Fruit fly (Drosophila melanogaster) whole organism, prepupa: ENCODE results near the gene pigeon.

Source experiments
- CG10631 ChIP-seq: fragments of 200-800 bp; sonication (Bioruptor generic); optimal IDR thresholded peaks from 2 replicates; lab custom pipeline; 2016; ENCODE audit warnings: missing biosample characterization, missing genetic modification characterization
- CG11762 ChIP-seq: fragments of 200-800 bp; sonication (Bioruptor generic); optimal IDR thresholded peaks from 3 replicates; lab custom pipeline; 2016; ENCODE audit warnings: missing biosample characterization, missing genetic modification characterization; ENCODE audit not compliant: insufficient read depth
- CG3032 ChIP-seq: fragments of 200-800 bp; optimal IDR thresholded peaks from 2 replicates; lab custom pipeline; 2019; ENCODE audit warnings: missing biosample characterization, mild to moderate bottlenecking, missing genetic modification characterization, moderate library complexity
- CG31627 ChIP-seq: fragments of 200-800 bp; sonication (Bioruptor generic); optimal IDR thresholded peaks from 3 replicates; lab custom pipeline; 2016; ENCODE audit warnings: missing biosample characterization, missing genetic modification characterization
- CG32006 ChIP-seq: fragments of 200-800 bp; sonication (Bioruptor generic); optimal IDR thresholded peaks from 3 replicates; lab custom pipeline; 2017; ENCODE audit warnings: missing biosample characterization, mild to moderate bottlenecking, missing genetic modification characterization
- CG3919 ChIP-seq: fragments of 200-800 bp; sonication (Bioruptor generic); optimal IDR thresholded peaks from 3 replicates; lab custom pipeline; 2016; ENCODE audit warnings: missing biosample characterization, missing genetic modification characterization
- CG4318 ChIP-seq: fragments of 200-800 bp; sonication (Bioruptor generic); optimal IDR thresholded peaks from 3 replicates; lab custom pipeline; 2017; ENCODE audit warnings: missing biosample characterization, mild to moderate bottlenecking, missing genetic modification characterization
- CG6276 ChIP-seq: fragments of 200-800 bp; sonication (Bioruptor generic); optimal IDR thresholded peaks from 2 replicates; lab custom pipeline; 2017; ENCODE audit warnings: missing biosample characterization, mild to moderate bottlenecking, missing genetic modification characterization
- CG8119 ChIP-seq: fragments of 200-800 bp; sonication (Bioruptor generic); IDR thresholded peaks from 3 replicates; pipeline ENCODE4 v1.3.6; 2022; ENCODE audit warnings: missing biosample characterization, missing genetic modification characterization
- Eip78C ChIP-seq: fragments of 200-800 bp; sonication (Bioruptor generic); peaks from one replicate; lab custom pipeline; 2016; ENCODE audit warnings: missing biosample characterization, missing genetic modification characterization
- Ets21C ChIP-seq: fragments of 200-800 bp; sonication (Bioruptor generic); optimal IDR thresholded peaks from 3 replicates; lab custom pipeline; 2016; ENCODE audit warnings: missing biosample characterization, missing genetic modification characterization
- Ets96B ChIP-seq: fragments of 200-800 bp; optimal IDR thresholded peaks from 2 replicates; lab custom pipeline; 2019; ENCODE audit warnings: missing biosample characterization, mild to moderate bottlenecking, missing genetic modification characterization, moderate library complexity
- Hr38 ChIP-seq: sonication (Bioruptor generic); optimal IDR thresholded peaks from 2 replicates; lab custom pipeline; 2016; ENCODE audit warnings: missing biosample characterization, missing genetic modification characterization
- Hr39 ChIP-seq: fragments of 200-800 bp; sonication (Bioruptor generic); optimal IDR thresholded peaks from 2 replicates; lab custom pipeline; 2016; ENCODE audit warnings: missing biosample characterization, missing genetic modification characterization
- Hr4 ChIP-seq: fragments of 200-800 bp; sonication (Bioruptor generic); optimal IDR thresholded peaks from 3 replicates; lab custom pipeline; 2016; ENCODE audit warnings: missing biosample characterization, missing genetic modification characterization
- Met ChIP-seq: fragments of 200-800 bp; sonication (Bioruptor generic); optimal IDR thresholded peaks from 3 replicates; lab custom pipeline; 2016; ENCODE audit warnings: missing biosample characterization, missing genetic modification characterization
- OdsH ChIP-seq: fragments of 200-800 bp; sonication (Bioruptor generic); optimal IDR thresholded peaks from 3 replicates; lab custom pipeline; 2016; ENCODE audit warnings: missing biosample characterization, missing genetic modification characterization
- esn ChIP-seq: fragments of 200-800 bp; sonication (Bioruptor generic); optimal IDR thresholded peaks from 2 replicates; lab custom pipeline; 2016; ENCODE audit warnings: missing biosample characterization, mild to moderate bottlenecking, missing genetic modification characterization, moderate library complexity
- net ChIP-seq: fragments of 200-800 bp; sonication (Bioruptor generic); optimal IDR thresholded peaks from 3 replicates; lab custom pipeline; 2016; ENCODE audit warnings: missing biosample characterization, missing genetic modification characterization
- pdm3 ChIP-seq: fragments of 200-800 bp; sonication (Bioruptor generic); optimal IDR thresholded peaks from 3 replicates; lab custom pipeline; 2016; ENCODE audit warnings: missing biosample characterization, missing genetic modification characterization
- svp ChIP-seq: fragments of 200-800 bp; sonication (Bioruptor generic); peaks from one replicate; lab custom pipeline; 2016; ENCODE audit warnings: missing biosample characterization, missing genetic modification characterization
- vri ChIP-seq: fragments of 200-800 bp; sonication (Bioruptor generic); optimal IDR thresholded peaks from 3 replicates; lab custom pipeline; 2016; ENCODE audit warnings: missing biosample characterization, mild to moderate bottlenecking, missing genetic modification characterization

The pigeon gene

dm6 chr2L:19238669-19239068 lies 52.8 kb downstream of the pigeon start:
- TF ChIP-seq vri (no peak), CG6276 (GFP tag; lab: Kevin White, UChicago) (no peak), CG11762 (GFP tag; lab: Kevin White, UChicago) (no peak), CG31627 (GFP tag; lab: Kevin White, UChicago) (no peak), svp (peak; percentile 4), Ets96B (tag; lab: Kevin White, UChicago) (peak; percentile 5), CG32006 (GFP tag; lab: Kevin White, UChicago) (peak; percentile 41), OdsH (peak; percentile 15), pdm3 (peak; percentile 20), CG8119 (no peak), Ets21C (GFP tag; lab: Kevin White, UChicago) (no peak), CG3032 (no peak), Eip78C (GFP tag; lab: Kevin White, UChicago) (peak; percentile 37), net (GFP tag; lab: Kevin White, UChicago) (no peak), Hr39 (GFP tag; lab: Kevin White, UChicago) (no peak), CG4318 (GFP tag; lab: Kevin White, UChicago) (no peak), CG10631 (GFP tag; lab: Kevin White, UChicago) (peak; percentile 3), Hr38 (GFP tag; lab: Kevin White, UChicago) (no peak), esn (GFP tag; lab: Kevin White, UChicago) (no peak), Hr4 (GFP tag; lab: Kevin White, UChicago) (peak; percentile 37), CG3919 (GFP tag; lab: Kevin White, UChicago) (no peak), Met (GFP tag; lab: Kevin White, UChicago) (peak; percentile 0)
